Fruit fly (Drosophila melanogaster) whole organism, prepupa: ENCODE data around the gene Gas8.
A peak's percentile ranks its signal among the peaks of the same experiment; 100 is the strongest.

ENCODE experiments used
- Blimp-1 ChIP-seq: fragments of 200-800 bp; sonication (Bioruptor generic); optimal IDR thresholded peaks from 3 replicates; lab custom pipeline; 2017; ENCODE audit warnings: missing biosample characterization, missing genetic modification characterization, mild to moderate bottlenecking, moderate library complexity, missing genetic modification reagents
- CG10631 ChIP-seq: fragments of 200-800 bp; sonication (Bioruptor generic); optimal IDR thresholded peaks from 2 replicates; lab custom pipeline; 2016; ENCODE audit warnings: missing biosample characterization, missing genetic modification characterization
- CG10669 ChIP-seq: fragments of 200-800 bp; sonication (Bioruptor generic); optimal IDR thresholded peaks from 3 replicates; lab custom pipeline; 2018; ENCODE audit warnings: missing biosample characterization, mild to moderate bottlenecking, missing genetic modification characterization, moderate library complexity
- CG11762 ChIP-seq: fragments of 200-800 bp; sonication (Bioruptor generic); optimal IDR thresholded peaks from 3 replicates; lab custom pipeline; 2016; ENCODE audit warnings: missing biosample characterization, missing genetic modification characterization; ENCODE audit not compliant: insufficient read depth
- CG11902 ChIP-seq: fragments of 200-800 bp; sonication (Bioruptor generic); optimal IDR thresholded peaks from 3 replicates; lab custom pipeline; 2016; ENCODE audit warnings: missing biosample characterization, missing genetic modification characterization
- CG1621 ChIP-seq: fragments of 200-800 bp; sonication (Bioruptor generic); optimal IDR thresholded peaks from 3 replicates; lab custom pipeline; 2018; ENCODE audit warnings: missing biosample characterization, mild to moderate bottlenecking, missing genetic modification characterization
- CG16779 ChIP-seq: fragments of 200-800 bp; sonication (Bioruptor generic); optimal IDR thresholded peaks from 3 replicates; lab custom pipeline; 2017; ENCODE audit warnings: missing biosample characterization, mild to moderate bottlenecking, missing genetic modification characterization
- CG3032 ChIP-seq: fragments of 200-800 bp; optimal IDR thresholded peaks from 2 replicates; lab custom pipeline; 2019; ENCODE audit warnings: missing biosample characterization, mild to moderate bottlenecking, missing genetic modification characterization, moderate library complexity
- CG32006 ChIP-seq: fragments of 200-800 bp; sonication (Bioruptor generic); optimal IDR thresholded peaks from 3 replicates; lab custom pipeline; 2017; ENCODE audit warnings: missing biosample characterization, mild to moderate bottlenecking, missing genetic modification characterization
- CG34406 ChIP-seq: fragments of 200-800 bp; sonication (Bioruptor generic); optimal IDR thresholded peaks from 3 replicates; lab custom pipeline; 2016; ENCODE audit warnings: missing biosample characterization, missing genetic modification characterization
- CG3919 ChIP-seq: fragments of 200-800 bp; sonication (Bioruptor generic); optimal IDR thresholded peaks from 3 replicates; lab custom pipeline; 2016; ENCODE audit warnings: missing biosample characterization, missing genetic modification characterization
- CG4318 ChIP-seq: fragments of 200-800 bp; sonication (Bioruptor generic); optimal IDR thresholded peaks from 3 replicates; lab custom pipeline; 2017; ENCODE audit warnings: missing biosample characterization, mild to moderate bottlenecking, missing genetic modification characterization
- CG6163 ChIP-seq: fragments of 200-800 bp; sonication (Bioruptor generic); IDR thresholded peaks from 3 replicates; pipeline ENCODE4 v1.3.6; 2022; ENCODE audit warnings: missing biosample characterization, missing genetic modification characterization
- CG6792 ChIP-seq: fragments of 200-800 bp; sonication (Bioruptor generic); optimal IDR thresholded peaks from 3 replicates; lab custom pipeline; 2016; ENCODE audit warnings: missing biosample characterization, missing genetic modification characterization
- CG6854 ChIP-seq: fragments of 200-800 bp; sonication (Bioruptor generic); optimal IDR thresholded peaks from 2 replicates; lab custom pipeline; 2017; ENCODE audit warnings: missing biosample characterization, mild to moderate bottlenecking, missing genetic modification characterization
- CG8119 ChIP-seq: fragments of 200-800 bp; sonication (Bioruptor generic); IDR thresholded peaks from 3 replicates; pipeline ENCODE4 v1.3.6; 2022; ENCODE audit warnings: missing biosample characterization, missing genetic modification characterization
- CG8632 ChIP-seq: fragments of 200-800 bp; sonication (Bioruptor generic); optimal IDR thresholded peaks from 3 replicates; lab custom pipeline; 2016; ENCODE audit warnings: missing biosample characterization, missing genetic modification characterization
- CG9139 ChIP-seq: fragments of 200-800 bp; sonication (Bioruptor generic); optimal IDR thresholded peaks from 3 replicates; lab custom pipeline; 2017; ENCODE audit warnings: missing biosample characterization, mild to moderate bottlenecking, missing genetic modification characterization
- Eip75B ChIP-seq: fragments of 200-800 bp; sonication (Bioruptor generic); optimal IDR thresholded peaks from 3 replicates; lab custom pipeline; 2016; ENCODE audit warnings: missing biosample characterization, missing genetic modification characterization
- Eip78C ChIP-seq: fragments of 200-800 bp; sonication (Bioruptor generic); peaks from one replicate; lab custom pipeline; 2016; ENCODE audit warnings: missing biosample characterization, missing genetic modification characterization
- Eip93F ChIP-seq: fragments of 200-800 bp; sonication (Bioruptor generic); optimal IDR thresholded peaks from 2 replicates; lab custom pipeline; 2016; ENCODE audit warnings: missing biosample characterization, mild to moderate bottlenecking, missing genetic modification characterization
- Ets21C ChIP-seq: fragments of 200-800 bp; sonication (Bioruptor generic); optimal IDR thresholded peaks from 3 replicates; lab custom pipeline; 2016; ENCODE audit warnings: missing biosample characterization, missing genetic modification characterization
- Gug ChIP-seq: fragments of 200-800 bp; sonication (Bioruptor generic); IDR thresholded peaks from 2 replicates; pipeline ENCODE4 v1.3.6; 2022; ENCODE audit warnings: missing biosample characterization, missing genetic modification characterization
- Hr4 ChIP-seq: fragments of 200-800 bp; sonication (Bioruptor generic); optimal IDR thresholded peaks from 3 replicates; lab custom pipeline; 2016; ENCODE audit warnings: missing biosample characterization, missing genetic modification characterization
- Lpt ChIP-seq: fragments of 200-800 bp; sonication (Bioruptor generic); optimal IDR thresholded peaks from 3 replicates; lab custom pipeline; 2016; ENCODE audit warnings: missing biosample characterization, missing genetic modification characterization
- Met ChIP-seq: fragments of 200-800 bp; sonication (Bioruptor generic); optimal IDR thresholded peaks from 3 replicates; lab custom pipeline; 2016; ENCODE audit warnings: missing biosample characterization, missing genetic modification characterization
- OdsH ChIP-seq: fragments of 200-800 bp; sonication (Bioruptor generic); optimal IDR thresholded peaks from 3 replicates; lab custom pipeline; 2016; ENCODE audit warnings: missing biosample characterization, missing genetic modification characterization
- Smox ChIP-seq: fragments of 200-800 bp; sonication (Bioruptor generic); optimal IDR thresholded peaks from 3 replicates; lab custom pipeline; 2016; ENCODE audit warnings: missing biosample characterization, missing genetic modification characterization
- Sox102F ChIP-seq: fragments of 200-800 bp; sonication (Bioruptor generic); optimal IDR thresholded peaks from 2 replicates; lab custom pipeline; 2016; ENCODE audit warnings: missing biosample characterization, mild to moderate bottlenecking, missing genetic modification characterization
- Sox14 ChIP-seq: fragments of 200-800 bp; sonication (Bioruptor generic); optimal IDR thresholded peaks from 3 replicates; lab custom pipeline; 2016; ENCODE audit warnings: missing biosample characterization, missing genetic modification characterization
- acj6 ChIP-seq: fragments of 200-800 bp; sonication (Bioruptor generic); optimal IDR thresholded peaks from 3 replicates; lab custom pipeline; 2016; ENCODE audit warnings: missing biosample characterization, missing genetic modification characterization
- cyc ChIP-seq: fragments of 200-800 bp; sonication (Bioruptor generic); optimal IDR thresholded peaks from 3 replicates; lab custom pipeline; 2016; ENCODE audit warnings: missing biosample characterization, missing genetic modification characterization
- dac ChIP-seq: fragments of 200-800 bp; sonication (Bioruptor generic); optimal IDR thresholded peaks from 2 replicates; lab custom pipeline; 2017; ENCODE audit warnings: missing biosample characterization, mild to moderate bottlenecking, missing genetic modification characterization
- dsx ChIP-seq: fragments of 200-800 bp; optimal IDR thresholded peaks from 3 replicates; lab custom pipeline; 2019; ENCODE audit warnings: missing biosample characterization, mild to moderate bottlenecking, missing genetic modification characterization, moderate library complexity; ENCODE audit not compliant: poor library complexity, severe bottlenecking
- eg ChIP-seq: fragments of 200-800 bp; sonication (Bioruptor generic); IDR thresholded peaks from 3 replicates; pipeline ENCODE4 v1.3.6; 2022; ENCODE audit warnings: missing biosample characterization, missing genetic modification characterization
- fd59A ChIP-seq: fragments of 200-800 bp; sonication (Bioruptor generic); optimal IDR thresholded peaks from 2 replicates; lab custom pipeline; 2017; ENCODE audit warnings: missing biosample characterization, mild to moderate bottlenecking, missing genetic modification characterization, missing genetic modification reagents
- fd85E ChIP-seq: fragments of 200-800 bp; sonication (Bioruptor generic); optimal IDR thresholded peaks from 3 replicates; lab custom pipeline; 2016; ENCODE audit warnings: missing biosample characterization, missing genetic modification characterization
- fkh ChIP-seq: fragments of 200-800 bp; sonication (Bioruptor generic); optimal IDR thresholded peaks from 3 replicates; lab custom pipeline; 2017; ENCODE audit warnings: missing biosample characterization, mild to moderate bottlenecking, missing genetic modification characterization, moderate library complexity
- net ChIP-seq: fragments of 200-800 bp; sonication (Bioruptor generic); optimal IDR thresholded peaks from 3 replicates; lab custom pipeline; 2016; ENCODE audit warnings: missing biosample characterization, missing genetic modification characterization
- pdm3 ChIP-seq: fragments of 200-800 bp; sonication (Bioruptor generic); optimal IDR thresholded peaks from 3 replicates; lab custom pipeline; 2016; ENCODE audit warnings: missing biosample characterization, missing genetic modification characterization
- salr ChIP-seq, 2 experiments: fragments of 200-800 bp; sonication (Bioruptor generic); optimal IDR thresholded peaks; 3 replicates each; lab custom pipeline; 2016 to 2018; ENCODE audit warnings: missing biosample characterization in 2 of 2, missing genetic modification characterization in 2 of 2, mild to moderate bottlenecking in 1 of 2
- spab ChIP-seq: fragments of 200-800 bp; sonication (Bioruptor generic); optimal IDR thresholded peaks from 2 replicates; lab custom pipeline; 2017; ENCODE audit warnings: missing biosample characterization, mild to moderate bottlenecking, missing genetic modification characterization, missing genetic modification reagents
- ss ChIP-seq, 2 experiments: fragments of 200-800 bp; sonication (Bioruptor generic); optimal IDR thresholded peaks; 2 replicates in 1 of 2; 3 replicates in 1 of 2; lab custom pipeline; 2017 to 2018; ENCODE audit warnings: mild to moderate bottlenecking in 2 of 2, missing biosample characterization in 2 of 2, missing genetic modification characterization in 2 of 2, moderate library complexity in 1 of 2
- svp ChIP-seq: fragments of 200-800 bp; sonication (Bioruptor generic); peaks from one replicate; lab custom pipeline; 2016; ENCODE audit warnings: missing biosample characterization, missing genetic modification characterization
- topi ChIP-seq: fragments of 200-800 bp; sonication (Bioruptor generic); optimal IDR thresholded peaks from 3 replicates; lab custom pipeline; 2016; ENCODE audit warnings: missing biosample characterization, missing genetic modification characterization
- vri ChIP-seq: fragments of 200-800 bp; sonication (Bioruptor generic); optimal IDR thresholded peaks from 3 replicates; lab custom pipeline; 2016; ENCODE audit warnings: missing biosample characterization, mild to moderate bottlenecking, missing genetic modification characterization

Gas8 gene

DNA sequence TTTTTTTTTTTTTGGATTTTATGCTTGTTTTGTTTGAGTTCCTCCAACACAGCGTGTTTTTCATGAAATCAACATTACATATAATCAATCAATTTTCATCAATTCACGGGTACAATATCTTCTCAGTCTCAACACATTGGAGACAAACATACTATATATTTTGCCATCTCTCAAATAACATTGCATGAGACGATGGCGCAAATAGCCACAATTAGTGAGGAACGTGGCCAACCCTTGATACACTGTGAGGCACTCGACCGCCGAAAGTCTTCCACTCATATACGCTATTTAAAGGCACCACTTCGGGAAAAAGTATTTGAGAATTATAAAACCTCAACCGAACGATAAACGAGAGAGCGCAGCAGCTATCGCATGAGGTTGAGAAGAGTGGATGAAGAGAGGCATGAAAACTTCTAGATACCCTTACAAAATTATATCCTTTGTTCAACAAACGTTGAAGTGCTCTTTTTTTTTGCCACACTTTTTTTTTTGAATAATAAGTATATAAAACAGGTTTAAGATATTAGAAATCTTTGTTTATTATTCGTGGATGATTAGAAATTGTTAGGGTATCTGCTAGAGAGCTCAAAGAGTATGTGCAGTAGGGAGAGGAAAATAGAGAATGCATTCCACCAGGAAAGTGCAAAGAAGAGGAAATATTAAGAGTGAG, 41.3 kb upstream of the Gas8 start (continued):
- TF ChIP-seq acj6 (GFP tag; lab: Kevin White, UChicago), result peak; percentile 93
- TF ChIP-seq Blimp-1 (GFP tag; lab: Kevin White, UChicago), result peak; percentile 62
- TF ChIP-seq fd85E, result peak; percentile 42
- TF ChIP-seq CG6792 (GFP tag; lab: Kevin White, UChicago), result peak; percentile 92
- peak; percentile 84 for TF ChIP-seq fd59A (GFP tag; lab: Kevin White, UChicago)
- peak; percentile 93 for TF ChIP-seq CG3919 (GFP tag; lab: Kevin White, UChicago)
- TF ChIP-seq CG11902 (GFP tag; lab: Kevin White, UChicago), result peak; percentile 72
- peak; percentile 93 for TF ChIP-seq topi (GFP tag; lab: Kevin White, UChicago)
- peak; percentile 90 for TF ChIP-seq CG8632 (GFP tag; lab: Kevin White, UChicago)
- TF ChIP-seq Ets21C (GFP tag; lab: Kevin White, UChicago), result peak; percentile 72
- peak; percentile 87 for TF ChIP-seq CG10669
- peak; percentile 85 to 88 for TF ChIP-seq ss (GFP tag; optimal IDR thresholded peaks at IDR 0.05; lab: Kevin White, UChicago)
- TF ChIP-seq fkh, result no peak
- peak; percentile 94 for TF ChIP-seq Gug (GFP tag; lab: Robert Waterston, UW)
- peak; percentile 98 for TF ChIP-seq CG8119
- TF ChIP-seq dsx (GFP tag; lab: Kevin White, UChicago), result peak; percentile 87
- TF ChIP-seq CG10631 (GFP tag; lab: Kevin White, UChicago), result peak; percentile 94
- peak; percentile 83 for TF ChIP-seq CG1621 (tag; lab: Kevin White, UChicago)
- TF ChIP-seq CG9139, result peak; percentile 70
- TF ChIP-seq OdsH (GFP tag; lab: Kevin White, UChicago), result peak; percentile 94
- TF ChIP-seq spab (GFP tag; lab: Kevin White, UChicago), result peak; percentile 79
- TF ChIP-seq CG34406 (GFP tag; lab: Kevin White, UChicago), result peak; percentile 92
- TF ChIP-seq CG32006 (GFP tag; lab: Kevin White, UChicago), result peak; percentile 97
- peak; percentile 95 for TF ChIP-seq pdm3 (GFP tag; lab: Kevin White, UChicago)
- peak; percentile 93 for TF ChIP-seq Hr4 (GFP tag; lab: Kevin White, UChicago)
- TF ChIP-seq CG4318 (GFP tag; lab: Kevin White, UChicago), result peak; percentile 90
- TF ChIP-seq CG11762 (GFP tag; lab: Kevin White, UChicago), result peak; percentile 87
- peak; percentile 90 for TF ChIP-seq Sox102F (GFP tag; lab: Kevin White, UChicago)
- peak; percentile 97 for TF ChIP-seq CG6163
- peak; percentile 70 to 91 for TF ChIP-seq salr (GFP tag; optimal IDR thresholded peaks at IDR 0.05; lab: Kevin White, UChicago)

DNA sequence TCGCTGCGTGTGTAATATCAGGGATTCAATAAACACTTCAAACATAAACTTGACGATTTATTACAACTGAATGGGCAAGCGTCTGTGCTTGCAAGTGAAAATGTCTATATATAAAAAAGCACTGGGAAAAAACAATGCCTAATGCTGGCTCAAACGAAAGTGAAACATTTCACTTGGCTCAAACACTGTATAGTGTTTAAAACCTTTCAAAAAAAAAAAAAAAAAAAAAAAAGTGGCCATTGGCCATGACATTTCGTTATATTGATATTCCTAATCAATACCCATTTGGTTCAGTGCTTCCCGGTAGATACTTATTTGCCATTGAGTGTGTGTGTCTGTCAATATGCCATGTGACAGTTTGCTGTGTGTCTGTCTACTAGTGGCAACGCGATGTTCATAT, 34.1 kb upstream of the Gas8 start:
- TF ChIP-seq Eip75B, result peak; percentile 13
- no peak for TF ChIP-seq CG8632 (GFP tag; lab: Kevin White, UChicago)
- TF ChIP-seq dac, result no peak
- no peak for TF ChIP-seq cyc (GFP tag; lab: Kevin White, UChicago)
- peak; percentile 49 for TF ChIP-seq CG32006 (GFP tag; lab: Kevin White, UChicago)
- peak; percentile 35; the same call in 1 of the 2 replicates for TF ChIP-seq Gug (GFP tag; lab: Robert Waterston, UW)
- no peak for TF ChIP-seq fd85E
- no peak for TF ChIP-seq vri (GFP tag; lab: Kevin White, UChicago)
- peak; percentile 83 for TF ChIP-seq Eip78C (GFP tag; lab: Kevin White, UChicago)
- no peak for TF ChIP-seq CG4318 (GFP tag; lab: Kevin White, UChicago)
- no peak for TF ChIP-seq Smox (GFP tag; lab: Kevin White, UChicago)
- TF ChIP-seq CG6163, result 0 out of 3 replicates have a peak, but pooled peaks have one; percentile 40
- no peak for TF ChIP-seq CG9139
- no peak for TF ChIP-seq CG11762 (GFP tag; lab: Kevin White, UChicago)
- TF ChIP-seq Met (GFP tag; lab: Kevin White, UChicago), result no peak
- TF ChIP-seq spab (GFP tag; lab: Kevin White, UChicago), result no peak
- TF ChIP-seq Ets21C (GFP tag; lab: Kevin White, UChicago), result no peak
- TF ChIP-seq ss (GFP tag; optimal IDR thresholded peaks at IDR 0.05; lab: Kevin White, UChicago), result no peak
- no peak for TF ChIP-seq dsx (GFP tag; lab: Kevin White, UChicago)
- no peak for TF ChIP-seq net (GFP tag; lab: Kevin White, UChicago)
- TF ChIP-seq CG3032 (tag; lab: Kevin White, UChicago), result peak; percentile 4
- no peak for TF ChIP-seq CG11902 (GFP tag; lab: Kevin White, UChicago)
- peak; percentile 37; the same call in 1 of the 3 replicates for TF ChIP-seq eg (GFP tag; lab: Robert Waterston, UW)
- no peak for TF ChIP-seq Eip93F (GFP tag; lab: Kevin White, UChicago)
- peak; percentile 14 for TF ChIP-seq Sox14 (GFP tag; lab: Kevin White, UChicago)
- no peak for TF ChIP-seq CG6792 (GFP tag; lab: Kevin White, UChicago)
- TF ChIP-seq Lpt (GFP tag; lab: Kevin White, UChicago), result peak; percentile 59
- TF ChIP-seq svp, result peak; percentile 54
- no peak for TF ChIP-seq CG16779 (tag; lab: Kevin White, UChicago)
- no peak for TF ChIP-seq Blimp-1 (GFP tag; lab: Kevin White, UChicago)
- TF ChIP-seq acj6 (GFP tag; lab: Kevin White, UChicago), result peak; percentile 55
- TF ChIP-seq CG6854, result no peak
